Worm (Caenorhabditis elegans) whole organism, late embryonic: ENCODE results near the gene magu-2.

Experiments used
- F13H6.1 ChIP-seq: sonication (generic microtip); optimal IDR thresholded peaks from 2 replicates; lab custom pipeline; 2016; ENCODE audit warnings: missing genetic modification characterization, missing compliant biosample characterization
- K09A11.1 ChIP-seq: sonication (generic microtip); optimal IDR thresholded peaks from 2 replicates; lab custom pipeline; 2017; ENCODE audit warnings: antibody characterized with exemption, mild to moderate bottlenecking, missing genetic modification characterization, missing compliant biosample characterization; ENCODE audit not compliant: insufficient read depth
- T23F11.4 ChIP-seq: fragments of 200-800 bp; sonication (Bioruptor generic); optimal IDR thresholded peaks from 2 replicates; lab custom pipeline; 2018; ENCODE audit warnings: mild to moderate bottlenecking, missing genetic modification characterization, missing compliant biosample characterization
- ceh-18 ChIP-seq: sonication (generic microtip); optimal IDR thresholded peaks from 2 replicates; lab custom pipeline; 2016; ENCODE audit warnings: missing genetic modification characterization, missing compliant biosample characterization
- ceh-2 ChIP-seq: sonication (generic microtip); optimal IDR thresholded peaks from 2 replicates; lab custom pipeline; 2016; ENCODE audit warnings: missing genotype, missing genetic modification characterization, missing compliant biosample characterization
- ceh-22 ChIP-seq: sonication (generic microtip); optimal IDR thresholded peaks from 2 replicates; lab custom pipeline; 2017; ENCODE audit warnings: missing biosample characterization, missing genetic modification characterization
- ceh-24 ChIP-seq: sonication (generic microtip); optimal IDR thresholded peaks from 2 replicates; lab custom pipeline; 2016; ENCODE audit warnings: mild to moderate bottlenecking, missing genetic modification characterization, missing compliant biosample characterization
- ceh-30 ChIP-seq: fragments of 150-350 bp; optimal IDR thresholded peaks from 2 replicates; lab custom pipeline; 2014; ENCODE audit warnings: missing biosample characterization, missing genetic modification characterization
- ceh-31 ChIP-seq: sonication (generic microtip); optimal IDR thresholded peaks from 2 replicates; lab custom pipeline; 2016; ENCODE audit warnings: missing genetic modification characterization, missing compliant biosample characterization
- ceh-34 ChIP-seq: sonication (generic microtip); optimal IDR thresholded peaks from 2 replicates; lab custom pipeline; 2016; ENCODE audit warnings: mild to moderate bottlenecking, missing genetic modification characterization, missing compliant biosample characterization
- dve-1 ChIP-seq: sonication (generic microtip); optimal IDR thresholded peaks from 2 replicates; lab custom pipeline; 2017; ENCODE audit warnings: antibody characterized with exemption, mild to moderate bottlenecking, missing genetic modification characterization, missing compliant biosample characterization
- elt-2 ChIP-seq: sonication (generic microtip); optimal IDR thresholded peaks from 2 replicates; lab custom pipeline; 2016; ENCODE audit warnings: missing genetic modification reagents, missing genetic modification characterization, missing compliant biosample characterization
- ets-4 ChIP-seq: sonication (generic microtip); optimal IDR thresholded peaks from 2 replicates; lab custom pipeline; 2016; ENCODE audit warnings: missing genetic modification characterization, missing compliant biosample characterization
- fkh-10 ChIP-seq: fragments of 150-350 bp; optimal IDR thresholded peaks from 2 replicates; lab custom pipeline; 2014; ENCODE audit warnings: missing biosample characterization, missing genetic modification reagents, missing genetic modification characterization
- lim-6 ChIP-seq: sonication (generic microtip); optimal IDR thresholded peaks from 2 replicates; lab custom pipeline; 2016; ENCODE audit warnings: missing genetic modification characterization, missing compliant biosample characterization
- madf-2 ChIP-seq: sonication (generic microtip); optimal IDR thresholded peaks from 2 replicates; lab custom pipeline; 2017; ENCODE audit warnings: missing genetic modification characterization, missing compliant biosample characterization
- mec-3 ChIP-seq: sonication (generic microtip); optimal IDR thresholded peaks from 2 replicates; lab custom pipeline; 2016; ENCODE audit warnings: borderline replicate concordance, missing genetic modification characterization, missing compliant biosample characterization
- nfya-1 ChIP-seq: sonication (generic microtip); optimal IDR thresholded peaks from 2 replicates; lab custom pipeline; 2017; ENCODE audit warnings: missing genetic modification characterization, mild to moderate bottlenecking, missing compliant biosample characterization, antibody characterized with exemption, moderate library complexity
- nhr-232 ChIP-seq: sonication (generic microtip); optimal IDR thresholded peaks from 2 replicates; lab custom pipeline; 2016; ENCODE audit warnings: missing genetic modification characterization, missing compliant biosample characterization
- pax-1 ChIP-seq: fragments of 150-350 bp; optimal IDR thresholded peaks from 2 replicates; lab custom pipeline; 2014; ENCODE audit warnings: missing biosample characterization, missing genetic modification characterization
- pha-4 ChIP-seq: fragments of 150-350 bp; optimal IDR thresholded peaks from 2 replicates; lab custom pipeline; 2018; ENCODE audit warnings: missing biosample characterization, missing genetic modification reagents, missing genetic modification characterization
- rnt-1 ChIP-seq: sonication (generic microtip); optimal IDR thresholded peaks from 2 replicates; lab custom pipeline; 2016; ENCODE audit warnings: missing genetic modification characterization, missing compliant biosample characterization
- sdc-2 ChIP-seq: sonication (generic microtip); optimal IDR thresholded peaks from 2 replicates; lab custom pipeline; 2016; ENCODE audit warnings: missing genotype, missing genetic modification characterization, missing compliant biosample characterization
- tbx-2 ChIP-seq: sonication (generic microtip); optimal IDR thresholded peaks from 2 replicates; lab custom pipeline; 2016; ENCODE audit warnings: missing genetic modification characterization, missing compliant biosample characterization
- ttx-3 ChIP-seq: sonication (generic microtip); optimal IDR thresholded peaks from 2 replicates; lab custom pipeline; 2016; ENCODE audit warnings: missing genetic modification reagents, missing genetic modification characterization, missing compliant biosample characterization
- unc-42 ChIP-seq: sonication (generic microtip); optimal IDR thresholded peaks from 2 replicates; lab custom pipeline; 2016; ENCODE audit warnings: missing genotype, missing genetic modification characterization, missing compliant biosample characterization
- unc-86 ChIP-seq: sonication (generic microtip); optimal IDR thresholded peaks from 2 replicates; lab custom pipeline; 2016; ENCODE audit warnings: missing genetic modification characterization, missing compliant biosample characterization

The magu-2 gene

DNA sequence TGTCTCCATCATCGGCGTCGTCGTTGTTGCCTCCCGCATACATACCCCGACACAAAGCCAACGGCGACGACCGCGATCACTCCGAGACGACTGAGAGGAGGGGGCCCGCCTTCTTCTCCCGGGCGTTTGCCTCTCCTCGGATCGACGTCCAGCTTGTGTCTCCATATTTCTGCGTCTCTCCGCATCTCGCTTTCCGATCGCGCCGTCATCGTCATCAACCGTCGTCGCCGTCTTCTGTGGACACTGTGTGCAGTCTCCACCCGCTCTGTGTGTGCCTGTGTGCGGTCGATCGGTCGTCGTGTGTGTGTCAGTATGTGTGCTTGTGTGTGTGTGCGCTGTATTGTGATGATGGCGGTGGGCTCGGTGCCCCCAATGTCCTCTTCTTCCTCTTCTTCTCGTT, 15.3 kb downstream of the magu-2 start (continued):
- peak; percentile 14 for TF ChIP-seq nhr-232 (tag; lab: Kevin White, UChicago)

DNA sequence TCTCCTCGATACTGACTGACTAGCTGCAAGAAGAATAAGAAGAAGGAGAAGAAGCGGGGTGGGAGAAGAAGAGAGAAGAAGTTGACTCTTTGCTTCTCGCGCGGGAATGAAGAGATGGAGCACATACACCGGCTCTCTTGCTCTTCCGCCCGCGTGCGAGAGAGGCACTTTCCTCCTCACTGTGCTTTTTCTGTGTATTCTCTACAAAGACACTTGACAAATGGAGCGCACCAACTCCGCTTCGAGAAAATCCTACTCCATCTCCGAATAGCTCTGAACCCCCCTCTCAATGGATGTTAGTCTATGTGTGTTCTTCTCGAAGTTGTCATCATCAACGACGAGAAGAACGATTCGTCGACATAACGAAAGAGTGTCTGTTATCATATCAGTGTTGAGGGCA, 16.3 kb downstream of the magu-2 start:
- no peak for TF ChIP-seq madf-2 (tag; lab: Kevin White, UChicago)
- no peak for TF ChIP-seq T23F11.4
- peak; percentile 24 for TF ChIP-seq ceh-31 (tag; lab: Kevin White, UChicago)
- TF ChIP-seq dve-1 = peak; percentile 2
- TF ChIP-seq elt-2 (tag; lab: Kevin White, UChicago) = peak; percentile 47
- TF ChIP-seq tbx-2 (tag; lab: Kevin White, UChicago) = peak; percentile 43
- peak; percentile 93 for TF ChIP-seq ceh-22 (tag; lab: Kevin White, UChicago)
- TF ChIP-seq ceh-2 (tag; lab: Kevin White, UChicago) = peak; percentile 47
- TF ChIP-seq nfya-1 = peak; percentile 29

DNA sequence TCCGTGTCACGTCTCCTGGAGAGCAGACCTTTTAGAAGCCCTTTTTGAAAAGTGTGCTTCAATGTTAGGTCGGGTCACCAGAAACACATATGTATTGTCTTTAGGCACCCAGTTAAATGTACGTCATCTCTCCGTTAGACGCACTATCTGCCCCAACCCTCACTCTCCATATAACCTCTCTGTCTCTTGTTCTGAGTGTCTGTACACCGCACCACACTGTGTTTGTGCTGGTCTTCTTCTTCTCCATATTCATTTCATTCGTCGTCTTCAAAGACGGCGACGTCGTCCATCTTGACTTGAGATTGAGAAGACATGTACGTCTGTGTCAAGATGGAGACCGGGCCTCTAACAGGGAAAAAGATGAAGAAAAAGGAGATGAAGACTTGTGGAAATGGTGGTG, 18.7 kb downstream of the magu-2 start:
- no peak for TF ChIP-seq ceh-30 (tag; lab: Kevin White, UChicago)
- TF ChIP-seq unc-86 (tag; lab: Kevin White, UChicago) = no peak
- TF ChIP-seq rnt-1 (tag; lab: Kevin White, UChicago) = no peak
- no peak for TF ChIP-seq F13H6.1 (tag; lab: Kevin White, UChicago)
- no peak for TF ChIP-seq sdc-2 (tag; lab: Kevin White, UChicago)
- no peak for TF ChIP-seq K09A11.1 (tag; lab: Kevin White, UChicago)
- TF ChIP-seq ceh-24 (tag; lab: Kevin White, UChicago) = no peak
- no peak for TF ChIP-seq ceh-18
- no peak for TF ChIP-seq pha-4 (tag; lab: Kevin White, UChicago)
- no peak for TF ChIP-seq ceh-34 (tag; lab: Kevin White, UChicago)
- no peak for TF ChIP-seq ceh-2 (tag; lab: Kevin White, UChicago)
- TF ChIP-seq, all 69 proteins: peak for 0

DNA sequence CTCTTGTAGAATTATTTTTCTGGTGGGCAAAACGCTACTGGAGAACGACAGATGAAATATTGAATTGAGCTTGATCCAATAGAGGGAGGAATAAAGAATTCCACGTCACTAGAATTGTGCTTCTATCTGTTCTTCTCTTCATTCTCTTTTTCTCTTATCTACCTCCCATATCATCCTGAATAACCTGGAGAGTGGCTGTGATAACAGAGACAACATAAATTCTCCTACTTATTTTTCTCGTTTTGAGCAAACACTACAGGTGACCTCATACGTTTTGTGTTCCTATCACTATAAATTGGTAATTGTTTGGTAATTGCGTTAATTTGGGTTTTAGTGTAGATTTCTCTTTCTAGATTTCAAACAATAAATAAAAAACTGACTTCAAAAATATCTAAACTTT, 19.7 kb downstream of the magu-2 start:
- TF ChIP-seq pax-1 (tag; lab: Kevin White, UChicago) (no peak), elt-2 (tag; lab: Kevin White, UChicago) (peak; percentile 88), lim-6 (tag; lab: Kevin White, UChicago) (no peak)

DNA sequence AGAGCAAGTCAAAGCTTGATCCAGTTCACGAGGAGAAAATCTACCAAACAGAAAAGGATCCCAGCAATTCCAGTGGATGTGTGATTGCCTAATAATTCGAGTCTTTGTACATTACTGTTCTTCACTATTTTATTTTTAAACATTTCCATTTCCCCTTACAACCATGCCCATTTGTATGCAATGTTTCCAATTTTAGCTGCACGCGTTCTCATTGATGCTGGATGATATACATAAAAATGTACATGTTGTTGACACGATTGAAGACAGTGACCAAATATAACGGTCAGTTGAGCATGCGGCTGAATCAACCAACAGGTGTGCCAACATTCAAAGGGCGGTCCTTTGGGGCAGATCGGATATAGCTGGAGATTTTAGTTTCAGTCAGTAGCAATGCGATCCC, 24.6 kb downstream of the magu-2 start, which contains the start of gene B0507.1:
Gene B0507.1 (plus strand): TSS at position 301 of the 400 bp plus-strand sequence.
- no peak for TF ChIP-seq F13H6.1 (tag; lab: Kevin White, UChicago)
- no peak for TF ChIP-seq ets-4 (tag; lab: Kevin White, UChicago)
- TF ChIP-seq fkh-10 (GFP tag; lab: Kevin White, UChicago) = no peak

DNA sequence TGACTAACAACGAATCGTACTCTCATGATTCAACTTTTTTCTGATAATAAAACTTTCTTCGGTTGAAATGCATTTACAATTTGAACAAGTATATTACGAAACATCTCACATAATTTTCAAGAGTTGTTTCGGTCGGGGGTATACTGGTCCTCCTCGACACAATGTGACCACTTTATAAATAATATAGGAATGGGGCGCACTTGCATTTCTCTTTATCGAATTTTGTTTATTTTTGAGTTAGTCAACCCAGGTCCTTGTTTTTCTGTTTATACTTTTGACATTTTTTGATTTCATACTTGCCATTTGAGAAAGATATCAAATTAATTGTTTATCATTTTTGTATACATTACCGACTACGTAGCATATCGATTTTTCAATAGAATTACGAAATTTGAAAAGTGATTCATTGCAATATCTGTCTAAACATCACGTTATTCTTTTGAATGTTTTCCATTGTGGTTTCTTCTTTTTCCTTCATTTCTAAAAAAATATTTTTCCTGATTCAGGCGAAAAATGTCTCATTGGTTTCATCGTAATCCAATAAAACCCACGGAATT, 26.9 kb downstream of the magu-2 start, which contains the start of gene B0507.2:
Gene B0507.2 (plus strand): TSS at position 507 of the 557 bp plus-strand sequence.
- TF ChIP-seq mec-3 (tag; lab: Kevin White, UChicago) (no peak), unc-42 (peak; percentile 61), lim-6 (tag; lab: Kevin White, UChicago) (no peak)

DNA sequence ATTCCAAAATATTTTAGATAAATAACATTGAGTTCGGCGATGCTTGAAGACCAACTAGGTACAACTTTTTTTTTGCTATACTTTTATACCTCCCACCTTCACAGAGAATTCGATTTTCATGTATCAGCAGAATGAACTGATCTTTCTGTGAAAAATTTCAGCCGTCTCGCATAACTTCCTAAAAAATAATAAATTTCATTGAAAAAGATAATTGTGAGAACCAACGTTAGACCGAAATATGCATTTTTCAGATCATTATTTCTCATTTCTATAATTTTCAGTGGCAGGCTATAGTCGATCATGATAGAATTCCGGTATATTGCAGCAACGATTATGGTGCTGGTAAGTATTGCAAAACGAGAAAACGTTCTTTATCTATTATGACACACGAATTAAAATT, 29.2 kb downstream of the magu-2 start, which contains the start of gene srx-115:
Gene srx-115 (plus strand): TSS at position 301 of the 400 bp plus-strand sequence.
- TF ChIP-seq ttx-3 (tag; lab: Kevin White, UChicago) = no peak
- TF ChIP-seq dve-1 = no peak
- no peak for TF ChIP-seq nhr-232 (tag; lab: Kevin White, UChicago)
- no peak for TF ChIP-seq K09A11.1 (tag; lab: Kevin White, UChicago)
- no peak for TF ChIP-seq unc-42
- no peak for TF ChIP-seq nfya-1
- no peak for TF ChIP-seq sdc-2 (tag; lab: Kevin White, UChicago)
